Worm (Caenorhabditis elegans): ENCODE data around the gene K09C6.9.

Gene K09C6.9

ce11 chrV:879171-879570 lies 24.3 kb upstream of the K09C6.9 start, which contains the start of gene srg-53:
TSS of gene srg-53 (plus strand) at chrV:879471.
- no peak for TF ChIP-seq R02D3.7 (tag; optimal IDR thresholded peaks at IDR 0.05)
- no peak for TF ChIP-seq arid-1 (GFP tag; conservative IDR thresholded peaks at IDR 0.05)
- TF ChIP-seq lim-7 (GFP tag; IDR thresholded peaks at IDR 0.05): no peak
- no peak for TF ChIP-seq Y48G9A.11 (GFP tag; IDR thresholded peaks at IDR 0.05)
- TF ChIP-seq tra-1 (GFP tag; IDR thresholded peaks at IDR 0.05): no peak
- no peak for TF ChIP-seq php-3 (GFP tag; IDR thresholded peaks at IDR 0.05)

- TF ChIP-seq nhr-42 (GFP tag; IDR thresholded peaks at IDR 0.05): no peak
- TF ChIP-seq aha-1 (tag): no peak
- TF ChIP-seq Y105C5A.15 (GFP tag; IDR thresholded peaks at IDR 0.05): no peak
- no peak for TF ChIP-seq aly-2 (tag; optimal IDR thresholded peaks at IDR 0.05)
- TF ChIP-seq skn-1 (tag; optimal IDR thresholded peaks at IDR 0.05): no peak
- TF ChIP-seq nhr-10 (tag; optimal IDR thresholded peaks at IDR 0.05): no peak
These were observed 23.7 kb upstream of the K09C6.9 start, which contains the start of gene T02B11.8 for ce11 chrV:878567-878966. TSS of gene T02B11.8 (minus strand) at chrV:878667.

DNA sequence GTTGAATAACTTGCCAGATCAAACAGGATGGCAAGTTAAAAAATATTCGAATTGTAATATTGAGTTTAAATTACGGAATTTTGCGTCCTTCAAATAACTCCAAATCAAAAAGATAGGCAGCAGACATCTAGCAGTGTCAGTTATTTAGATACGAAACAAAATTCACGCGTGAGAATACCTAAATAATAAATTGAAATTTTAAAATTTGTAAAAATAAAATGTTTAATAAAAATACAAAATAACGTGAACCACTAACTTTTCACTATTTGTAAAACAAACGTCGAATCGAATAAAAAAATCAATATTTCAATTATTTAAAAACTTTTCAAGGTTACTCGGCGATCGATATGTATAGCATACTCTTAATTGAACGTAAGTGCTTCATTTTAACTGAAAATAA lies 21.1 kb upstream of the K09C6.9 start, which contains the start of gene T02B11.9:
Gene T02B11.9 (plus strand): TSS at position 301 of the 400 bp plus-strand sequence.
- TF ChIP-seq F49E8.2 (tag; optimal IDR thresholded peaks at IDR 0.05; ENCODE audit: borderline replicate concordance) (no peak), lin-38 (GFP tag; IDR thresholded peaks at IDR 0.05) (no peak), hif-1 (tag; optimal IDR thresholded peaks at IDR 0.05) (no peak), spr-1 (tag; optimal IDR thresholded peaks at IDR 0.05) (no peak), snpc-4 (tag; optimal IDR thresholded peaks at IDR 0.05) (no peak), ceh-44 (GFP tag; IDR thresholded peaks at IDR 0.05) (no peak), F37D6.2 (tag; optimal IDR thresholded peaks at IDR 0.05) (no peak), daf-16 (GFP tag; optimal IDR thresholded peaks at IDR 0.05) (no peak), daf-16 (tag; optimal IDR thresholded peaks at IDR 0.05) (no peak), daf-8 (GFP tag; IDR thresholded peaks at IDR 0.05) (no peak), cey-2 (tag; optimal IDR thresholded peaks at IDR 0.05; ENCODE audit: borderline replicate concordance, insufficient read depth) (no peak), ama-1 (optimal IDR thresholded peaks at IDR 0.05) (no peak), daf-19 (GFP tag; conservative IDR thresholded peaks at IDR 0.05) (no peak), hlh-30 (tag; optimal IDR thresholded peaks at IDR 0.05; ENCODE audit: insufficient read depth) (no peak), mdl-1 (tag; optimal IDR thresholded peaks at IDR 0.05) (no peak), Y105C5A.15 (GFP tag; IDR thresholded peaks at IDR 0.05) (no peak), lin-15B (tag; optimal IDR thresholded peaks at IDR 0.05) (no peak), dmd-6 (GFP tag; IDR thresholded peaks at IDR 0.05) (no peak)

ce11 chrV:871029-871428 lies 16.2 kb upstream of the K09C6.9 start, which contains the start of gene T02B11.4:
TSS of gene T02B11.4 (minus strand) at chrV:871129.
- no peak for TF ChIP-seq nhr-102 (tag; optimal IDR thresholded peaks at IDR 0.05)
- TF ChIP-seq pha-4 (GFP tag; IDR thresholded peaks at IDR 0.05): no peak
- TF ChIP-seq pha-4 (tag; optimal IDR thresholded peaks at IDR 0.05): no peak
- TF ChIP-seq Y48G9A.11 (GFP tag; IDR thresholded peaks at IDR 0.05): no peak
- no peak for TF ChIP-seq Y105C5A.15 (GFP tag; IDR thresholded peaks at IDR 0.05)
- no peak for TF ChIP-seq nhr-11 (tag; optimal IDR thresholded peaks at IDR 0.05)
- TF ChIP-seq nhr-28 (tag; optimal IDR thresholded peaks at IDR 0.05): no peak
- TF ChIP-seq saeg-2 (GFP tag; IDR thresholded peaks at IDR 0.05): no peak
- TF ChIP-seq ceh-28 (tag; optimal IDR thresholded peaks at IDR 0.05): no peak
- no peak for TF ChIP-seq ztf-7 (tag; optimal IDR thresholded peaks at IDR 0.05)

All from whole organism, L4 larva.